Fruit fly (Drosophila melanogaster): ENCODE measurements around the gene Ccm3.

dm6 chr3R:15393206-15393805 is 21.5 kb downstream of the Ccm3 start:
- TF ChIP-seq CG8478 (optimal IDR thresholded peaks at IDR 0.05): no peak
- no peak for TF ChIP-seq CTCF (optimal IDR thresholded peaks at IDR 0.05)

Measured in S2 (cell line).